Worm (Caenorhabditis elegans) whole organism, mixed stage, embryonic: ENCODE measurements around the gene cest-16.
A peak's percentile ranks its signal among the peaks of the same experiment; 100 is the strongest.

ENCODE experiments used
- M03D4.4 ChIP-seq: sonication (generic microtip); optimal IDR thresholded peaks from 2 replicates; lab custom pipeline; 2017; ENCODE audit warnings: mild to moderate bottlenecking, missing genetic modification characterization, missing compliant biosample characterization
- bed-3 ChIP-seq: fragments of 200-800 bp; sonication (Bioruptor generic); optimal IDR thresholded peaks from 3 replicates; lab custom pipeline; 2018; ENCODE audit warnings: mild to moderate bottlenecking, missing genetic modification characterization, moderate library complexity, missing compliant biosample characterization
- blmp-1 ChIP-seq: fragments of 150-350 bp; optimal IDR thresholded peaks from 2 replicates; lab custom pipeline; 2014; ENCODE audit warnings: missing biosample characterization, missing genetic modification characterization
- ceh-39 ChIP-seq: fragments of 150-350 bp; optimal IDR thresholded peaks from 2 replicates; lab custom pipeline; 2014; ENCODE audit warnings: missing biosample characterization, missing genetic modification characterization
- ceh-43 ChIP-seq: fragments of 200-800 bp; sonication (Bioruptor generic); optimal IDR thresholded peaks from 2 replicates; lab custom pipeline; 2018; ENCODE audit warnings: mild to moderate bottlenecking, missing genetic modification characterization, moderate library complexity, missing compliant biosample characterization
- ceh-83 ChIP-seq: fragments of 200-800 bp; sonication (Bioruptor generic); optimal IDR thresholded peaks from 2 replicates; lab custom pipeline; 2018; ENCODE audit warnings: mild to moderate bottlenecking, missing genetic modification characterization, missing compliant biosample characterization
- ces-1 ChIP-seq: fragments of 150-350 bp; optimal IDR thresholded peaks from 2 replicates; lab custom pipeline; 2014; ENCODE audit warnings: missing biosample characterization, missing genetic modification reagents, missing genetic modification characterization
- cnd-1 ChIP-seq: fragments of 200-800 bp; sonication (Bioruptor generic); optimal IDR thresholded peaks from 2 replicates; lab custom pipeline; 2018; ENCODE audit warnings: mild to moderate bottlenecking, missing genetic modification characterization, missing compliant biosample characterization
- drap-1 ChIP-seq: fragments of 200-800 bp; sonication (Bioruptor generic); optimal IDR thresholded peaks from 3 replicates; lab custom pipeline; 2018; ENCODE audit warnings: mild to moderate bottlenecking, missing genetic modification characterization, missing compliant biosample characterization
- elt-1 ChIP-seq: sonication (generic microtip); optimal IDR thresholded peaks from 2 replicates; lab custom pipeline; 2017; ENCODE audit warnings: missing genetic modification characterization, mild to moderate bottlenecking, missing compliant biosample characterization, antibody characterized with exemption, moderate library complexity, borderline replicate concordance; ENCODE audit not compliant: insufficient read depth
- elt-3 ChIP-seq: fragments of 150-350 bp; optimal IDR thresholded peaks from 2 replicates; lab custom pipeline; 2014; ENCODE audit warnings: missing biosample characterization, missing genetic modification characterization
- flh-1 ChIP-seq: fragments of 200-800 bp; sonication (Bioruptor generic); optimal IDR thresholded peaks from 2 replicates; lab custom pipeline; 2018; ENCODE audit warnings: mild to moderate bottlenecking, missing genetic modification characterization, moderate library complexity, missing compliant biosample characterization
- ham-2 ChIP-seq: fragments of 200-800 bp; sonication (Bioruptor generic); optimal IDR thresholded peaks from 2 replicates; lab custom pipeline; 2018; ENCODE audit warnings: mild to moderate bottlenecking, missing genetic modification characterization, missing compliant biosample characterization
- hlh-1 ChIP-seq: fragments of 150-350 bp; optimal IDR thresholded peaks from 2 replicates; lab custom pipeline; 2014; ENCODE audit warnings: missing biosample characterization, missing genetic modification reagents, missing genetic modification characterization
- lin-13 ChIP-seq: fragments of 150-350 bp; optimal IDR thresholded peaks from 2 replicates; lab custom pipeline; 2014; ENCODE audit warnings: missing biosample characterization, missing genetic modification characterization
- lin-32 ChIP-seq: fragments of 200-800 bp; sonication (Bioruptor generic); optimal IDR thresholded peaks from 2 replicates; lab custom pipeline; 2018; ENCODE audit warnings: mild to moderate bottlenecking, missing genetic modification characterization, missing compliant biosample characterization
- lsy-2 ChIP-seq: fragments of 150-350 bp; optimal IDR thresholded peaks from 2 replicates; lab custom pipeline; 2014; ENCODE audit warnings: missing biosample characterization, missing genetic modification characterization
- mab-5 ChIP-seq: fragments of 150-350 bp; optimal IDR thresholded peaks from 2 replicates; lab custom pipeline; 2014; ENCODE audit warnings: missing biosample characterization, missing genetic modification characterization
- mep-1 ChIP-seq: fragments of 150-350 bp; optimal IDR thresholded peaks from 2 replicates; lab custom pipeline; 2017; ENCODE audit warnings: missing biosample characterization, missing genetic modification reagents, missing genetic modification characterization, inconsistent platforms
- mls-2 ChIP-seq: sonication (generic microtip); optimal IDR thresholded peaks from 2 replicates; lab custom pipeline; 2016; ENCODE audit warnings: mild to moderate bottlenecking, missing genetic modification characterization, moderate library complexity, missing compliant biosample characterization
- nhr-12 ChIP-seq: fragments of 150-350 bp; optimal IDR thresholded peaks from 2 replicates; lab custom pipeline; 2014; ENCODE audit warnings: missing biosample characterization, missing genetic modification characterization
- nhr-2 ChIP-seq: fragments of 150-350 bp; optimal IDR thresholded peaks from 2 replicates; lab custom pipeline; 2014; ENCODE audit warnings: missing biosample characterization, missing genetic modification characterization
- nhr-237 ChIP-seq: fragments of 150-350 bp; optimal IDR thresholded peaks from 2 replicates; lab custom pipeline; 2014; ENCODE audit warnings: missing biosample characterization, missing genetic modification characterization
- nhr-28 ChIP-seq: fragments of 150-350 bp; optimal IDR thresholded peaks from 2 replicates; lab custom pipeline; 2014; ENCODE audit warnings: missing biosample characterization, missing genetic modification characterization
- nhr-76 ChIP-seq: sonication (generic microtip); optimal IDR thresholded peaks from 2 replicates; lab custom pipeline; 2017; ENCODE audit warnings: missing biosample characterization, missing genetic modification characterization
- pha-4 ChIP-seq: fragments of 150-350 bp; optimal IDR thresholded peaks from 2 replicates; lab custom pipeline; 2018; ENCODE audit warnings: missing biosample characterization, missing genetic modification reagents, missing genetic modification characterization
- sem-2 ChIP-seq: fragments of 200-800 bp; sonication (Bioruptor generic); optimal IDR thresholded peaks from 2 replicates; lab custom pipeline; 2018; ENCODE audit warnings: mild to moderate bottlenecking, missing genetic modification characterization, missing compliant biosample characterization
- snpc-4 ChIP-seq: fragments of 150-350 bp; optimal IDR thresholded peaks from 2 replicates; lab custom pipeline; 2014; ENCODE audit warnings: missing biosample characterization, missing genetic modification characterization
- sptf-1 ChIP-seq: sonication (generic microtip); optimal IDR thresholded peaks from 2 replicates; lab custom pipeline; 2017; ENCODE audit warnings: mild to moderate bottlenecking, missing genetic modification characterization, moderate library complexity, missing compliant biosample characterization
- tbx-8 ChIP-seq: fragments of 200-800 bp; sonication (Bioruptor generic); optimal IDR thresholded peaks from 2 replicates; lab custom pipeline; 2018; ENCODE audit warnings: mild to moderate bottlenecking, missing genetic modification characterization, moderate library complexity, missing compliant biosample characterization
- unc-120 ChIP-seq: sonication (generic microtip); optimal IDR thresholded peaks from 2 replicates; lab custom pipeline; 2017; ENCODE audit warnings: missing genetic modification characterization, missing compliant biosample characterization; ENCODE audit not compliant: poor library complexity, severe bottlenecking
- unc-39 ChIP-seq: fragments of 150-350 bp; optimal IDR thresholded peaks from 2 replicates; lab custom pipeline; 2014; ENCODE audit warnings: missing biosample characterization, missing genetic modification characterization
- unc-62 ChIP-seq: fragments of 150-350 bp; optimal IDR thresholded peaks from 2 replicates; lab custom pipeline; 2014; ENCODE audit warnings: missing biosample characterization, missing genetic modification reagents, missing genetic modification characterization
- zip-8 ChIP-seq: fragments of 150-350 bp; optimal IDR thresholded peaks from 2 replicates; lab custom pipeline; 2014; ENCODE audit warnings: missing biosample characterization, missing genetic modification characterization
- ztf-11 ChIP-seq: fragments of 150-350 bp; optimal IDR thresholded peaks from 2 replicates; lab custom pipeline; 2014; ENCODE audit warnings: missing biosample characterization, missing genetic modification characterization

The cest-16 gene

ce11 chrX:6292812-6293211 is 6.9 kb upstream of the cest-16 start, which contains the start of gene mom-1:
mom-1 (plus strand) TSS chrX:6293112.
- TF ChIP-seq nhr-76 (tag; lab: Kevin White, UChicago), result no peak
- TF ChIP-seq nhr-2 (tag; lab: Kevin White, UChicago), result peak; percentile 7
- TF ChIP-seq nhr-237 (tag; lab: Kevin White, UChicago), result no peak
- TF ChIP-seq ztf-11 (tag; lab: Kevin White, UChicago), result no peak
- peak; percentile 57 for TF ChIP-seq hlh-1 (tag; lab: Kevin White, UChicago)
- TF ChIP-seq drap-1 (GFP tag; lab: Kevin White, UChicago), result no peak

ce11 chrX:6296402-6296844 is 3.3 kb upstream of the cest-16 start:
- TF ChIP-seq hlh-1 (tag; lab: Kevin White, UChicago) (peak; percentile 85), unc-39 (tag; lab: Kevin White, UChicago) (peak; percentile 96), sptf-1 (tag; lab: Kevin White, UChicago) (peak; percentile 93), M03D4.4 (peak; percentile 76), flh-1 (no peak), snpc-4 (tag; lab: Kevin White, UChicago) (no peak), nhr-2 (tag; lab: Kevin White, UChicago) (peak; percentile 58), ceh-83 (GFP tag; lab: Kevin White, UChicago) (peak; percentile 39), nhr-237 (tag; lab: Kevin White, UChicago) (peak; percentile 100), unc-120 (peak; percentile 89), elt-1 (tag; lab: Kevin White, UChicago) (peak; percentile 43), blmp-1 (peak; percentile 65), lsy-2 (peak; percentile 88), sem-2 (GFP tag; lab: Kevin White, UChicago) (peak; percentile 9), ces-1 (GFP tag; lab: Kevin White, UChicago) (peak; percentile 99), ceh-43 (GFP tag; lab: Kevin White, UChicago) (peak; percentile 74), ceh-39 (peak; percentile 91), mep-1 (tag; lab: Kevin White, UChicago) (peak; percentile 99), cnd-1 (tag; lab: Kevin White, UChicago) (peak; percentile 93), drap-1 (GFP tag; lab: Kevin White, UChicago) (peak; percentile 97), lin-32 (peak; percentile 44), zip-8 (tag; lab: Kevin White, UChicago) (no peak), mab-5 (tag; lab: Kevin White, UChicago) (peak; percentile 85), unc-62 (GFP tag; lab: Kevin White, UChicago) (peak; percentile 91), nhr-12 (tag; lab: Kevin White, UChicago) (peak; percentile 61), tbx-8 (GFP tag; lab: Kevin White, UChicago) (peak; percentile 29), bed-3 (peak; percentile 42), elt-3 (tag; lab: Kevin White, UChicago) (peak; percentile 96), mls-2 (tag; lab: Kevin White, UChicago) (peak; percentile 88), nhr-76 (tag; lab: Kevin White, UChicago) (peak; percentile 53), ham-2 (GFP tag; lab: Kevin White, UChicago) (peak; percentile 71), pha-4 (tag; lab: Kevin White, UChicago) (peak; percentile 96), lin-13 (tag; lab: Kevin White, UChicago) (peak; percentile 86), nhr-28 (tag; lab: Kevin White, UChicago) (peak; percentile 82), ztf-11 (tag; lab: Kevin White, UChicago) (peak; percentile 95)

DNA sequence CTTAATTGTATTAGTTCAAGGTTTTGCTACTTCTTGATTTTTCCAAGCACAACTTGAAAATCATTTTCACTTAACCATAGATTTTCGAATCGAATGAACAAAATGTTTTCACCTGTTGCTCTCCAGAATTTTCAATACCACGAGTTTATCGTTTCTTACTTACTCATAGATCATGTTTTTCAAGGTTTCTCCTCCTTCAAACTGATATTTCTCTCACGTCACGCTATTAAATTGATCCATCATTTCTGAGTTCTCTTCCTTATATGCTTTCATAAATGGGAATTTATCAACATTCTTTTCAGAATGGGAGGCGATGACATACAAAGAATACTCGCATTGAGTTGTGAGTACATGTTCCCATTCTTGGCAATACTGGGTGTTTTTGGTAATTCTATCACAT is 11.6 kb downstream of the cest-16 start, which contains the start of gene npr-38:
TSS of gene npr-38 (plus strand) at position 301 of the 400 bp plus-strand sequence.
- TF ChIP-seq flh-1 (no peak), nhr-2 (tag; lab: Kevin White, UChicago) (no peak), sptf-1 (tag; lab: Kevin White, UChicago) (no peak), lin-13 (tag; lab: Kevin White, UChicago) (no peak), lsy-2 (no peak), ham-2 (GFP tag; lab: Kevin White, UChicago) (no peak), bed-3 (no peak), unc-39 (tag; lab: Kevin White, UChicago) (no peak), unc-62 (GFP tag; lab: Kevin White, UChicago) (no peak), nhr-237 (tag; lab: Kevin White, UChicago) (no peak), nhr-28 (tag; lab: Kevin White, UChicago) (no peak)
